Worm (Caenorhabditis elegans) whole organism, L1 larva: ENCODE measurements around the gene H39E23.3.

Source experiments
- C04F5.9 ChIP-seq: sonication (generic microtip); optimal IDR thresholded peaks from 2 replicates; lab custom pipeline; 2016; ENCODE audit warnings: missing genetic modification characterization, missing compliant biosample characterization
- C16A3.4 ChIP-seq: fragments of 150-350 bp; optimal IDR thresholded peaks from 2 replicates; lab custom pipeline; 2014; ENCODE audit warnings: missing biosample characterization, missing genetic modification characterization
- C34B4.2 ChIP-seq: sonication (generic microtip); optimal IDR thresholded peaks from 2 replicates; lab custom pipeline; 2017; ENCODE audit warnings: mild to moderate bottlenecking, missing genetic modification characterization, missing compliant biosample characterization
- F16B12.6 ChIP-seq: fragments of 150-350 bp; optimal IDR thresholded peaks from 2 replicates; lab custom pipeline; 2014; ENCODE audit warnings: missing biosample characterization, missing genetic modification characterization
- Y116A8C.19 ChIP-seq: sonication (generic microtip); optimal IDR thresholded peaks from 2 replicates; lab custom pipeline; 2016; ENCODE audit warnings: missing compliant biosample characterization, missing genetic modification characterization, borderline replicate concordance
- aha-1 ChIP-seq: fragments of 150-350 bp; optimal IDR thresholded peaks from 2 replicates; lab custom pipeline; 2014; ENCODE audit warnings: missing biosample characterization, missing genetic modification characterization
- aly-2 ChIP-seq: fragments of 150-350 bp; optimal IDR thresholded peaks from 2 replicates; lab custom pipeline; 2014; ENCODE audit warnings: missing biosample characterization, missing genetic modification characterization
- blmp-1 ChIP-seq: fragments of 150-350 bp; optimal IDR thresholded peaks from 2 replicates; lab custom pipeline; 2014; ENCODE audit warnings: missing biosample characterization, missing genetic modification characterization
- ceh-90 ChIP-seq: sonication (generic microtip); optimal IDR thresholded peaks from 2 replicates; lab custom pipeline; 2016; ENCODE audit warnings: missing genetic modification characterization, missing compliant biosample characterization
- dsc-1 ChIP-seq: sonication (generic microtip); optimal IDR thresholded peaks from 2 replicates; lab custom pipeline; 2016; ENCODE audit warnings: mild to moderate bottlenecking, missing genetic modification characterization, missing compliant biosample characterization
- efl-1 ChIP-seq, 4 experiments: fragments of 150-350 bp; optimal IDR thresholded peaks in 3 of 4; peaks in 1 of 4; 1 replicate in 1 of 4; 2 replicates in 3 of 4; lab custom pipeline; 2014; ENCODE audit warnings: missing biosample characterization in 2 of 4, missing genetic modification characterization in 2 of 4, missing genetic modification reagents in 2 of 4
- egl-13 ChIP-seq: sonication (generic microtip); optimal IDR thresholded peaks from 2 replicates; lab custom pipeline; 2016; ENCODE audit warnings: missing genotype, missing genetic modification reagents, missing genetic modification characterization, missing compliant biosample characterization
- egl-27 ChIP-seq, 2 experiments: fragments of 150-350 bp in 1 of 2; sonication (generic microtip); optimal IDR thresholded peaks; 3 replicates each; lab custom pipeline; 2017 to 2018; ENCODE audit warnings: missing biosample characterization in 2 of 2, missing genetic modification characterization in 2 of 2, missing genetic modification reagents in 2 of 2
- elt-3 ChIP-seq, 6 experiments: fragments of 150-350 bp in 1 of 6; sonication (generic microtip); optimal IDR thresholded peaks; 2 replicates each; lab custom pipeline; 2017 to 2018; ENCODE audit warnings: missing biosample characterization in 6 of 6, missing genetic modification characterization in 6 of 6, inconsistent platforms in 1 of 6
- grh-1 ChIP-seq: fragments of 200-800 bp; sonication (Bioruptor generic); IDR thresholded peaks from 2 replicates; pipeline ENCODE4 v1.3.6; 2022; ENCODE audit warnings: missing genetic modification reagents, missing genetic modification characterization, missing compliant biosample characterization
- hlh-4 ChIP-seq: sonication (generic microtip); optimal IDR thresholded peaks from 2 replicates; lab custom pipeline; 2016; ENCODE audit warnings: mild to moderate bottlenecking, missing genetic modification characterization, missing compliant biosample characterization
- lin-13 ChIP-seq: fragments of 150-350 bp; optimal IDR thresholded peaks from 2 replicates; lab custom pipeline; 2014; ENCODE audit warnings: missing biosample characterization, missing genetic modification reagents, missing genetic modification characterization
- lin-14 ChIP-seq: fragments of 200-800 bp; sonication (Bioruptor generic); optimal IDR thresholded peaks from 2 replicates; lab custom pipeline; 2018; ENCODE audit warnings: mild to moderate bottlenecking, missing genetic modification characterization, moderate library complexity, missing compliant biosample characterization
- lin-15B ChIP-seq: fragments of 150-350 bp; sonication (generic microtip); optimal IDR thresholded peaks from 3 replicates; lab custom pipeline; 2014; ENCODE audit warnings: missing biosample characterization, missing genetic modification characterization
- lin-35 ChIP-seq, 2 experiments: fragments of 150-350 bp; optimal IDR thresholded peaks; 2 replicates each; lab custom pipeline; 2014; ENCODE audit warnings: missing biosample characterization in 2 of 2, missing genetic modification characterization in 2 of 2, missing genetic modification reagents in 2 of 2
- lin-39 ChIP-seq: fragments of 150-350 bp; optimal IDR thresholded peaks from 2 replicates; lab custom pipeline; 2014; ENCODE audit warnings: missing biosample characterization, missing genetic modification reagents, missing genetic modification characterization
- lsy-2 ChIP-seq, 2 experiments: fragments of 150-350 bp; optimal IDR thresholded peaks; 2 replicates each; lab custom pipeline; 2014; ENCODE audit warnings: missing biosample characterization in 2 of 2, missing genetic modification characterization in 2 of 2
- mdl-1 ChIP-seq, 2 experiments: fragments of 150-350 bp; optimal IDR thresholded peaks; 2 replicates each; lab custom pipeline; 2014 to 2017; ENCODE audit warnings: missing biosample characterization in 2 of 2, missing genetic modification characterization in 2 of 2, inconsistent platforms in 1 of 2
- mef-2 ChIP-seq: fragments of 150-350 bp; optimal IDR thresholded peaks from 2 replicates; lab custom pipeline; 2014; ENCODE audit warnings: missing biosample characterization, missing genetic modification characterization
- mep-1 ChIP-seq: fragments of 150-350 bp; optimal IDR thresholded peaks from 2 replicates; lab custom pipeline; 2014; ENCODE audit warnings: missing biosample characterization, missing genetic modification characterization
- nhr-12 ChIP-seq: sonication (generic microtip); optimal IDR thresholded peaks from 2 replicates; lab custom pipeline; 2017; ENCODE audit warnings: missing biosample characterization, missing genetic modification characterization
- nhr-19 ChIP-seq: fragments of 200-800 bp; sonication (Bioruptor generic); conservative IDR thresholded peaks from 2 replicates; pipeline ENCODE4 v1.3.6; 2022; ENCODE audit warnings: missing genetic modification characterization, missing compliant biosample characterization
- nhr-20 ChIP-seq: sonication (generic microtip); optimal IDR thresholded peaks from 2 replicates; lab custom pipeline; 2016; ENCODE audit warnings: mild to moderate bottlenecking, missing genetic modification characterization, missing compliant biosample characterization
- nhr-47 ChIP-seq: sonication (generic microtip); optimal IDR thresholded peaks from 2 replicates; lab custom pipeline; 2016; ENCODE audit warnings: mild to moderate bottlenecking, missing genetic modification characterization, moderate library complexity, missing compliant biosample characterization
- nhr-71 ChIP-seq: sonication (generic microtip); optimal IDR thresholded peaks from 2 replicates; lab custom pipeline; 2016; ENCODE audit warnings: mild to moderate bottlenecking, missing genetic modification characterization, moderate library complexity, missing compliant biosample characterization
- nhr-76 ChIP-seq: sonication (generic microtip); optimal IDR thresholded peaks from 2 replicates; lab custom pipeline; 2017; ENCODE audit warnings: missing biosample characterization, missing genetic modification characterization
- nhr-85 ChIP-seq: sonication (generic microtip); peaks from one replicate; lab custom pipeline; 2016; ENCODE audit warnings: missing genetic modification characterization, inconsistent platforms, missing compliant biosample characterization
- nhr-90 ChIP-seq: sonication (generic microtip); optimal IDR thresholded peaks from 2 replicates; lab custom pipeline; 2016; ENCODE audit warnings: mild to moderate bottlenecking, missing genetic modification characterization, missing compliant biosample characterization; ENCODE audit not compliant: poor library complexity
- pag-3 ChIP-seq: sonication (generic microtip); optimal IDR thresholded peaks from 2 replicates; lab custom pipeline; 2017; ENCODE audit warnings: missing genetic modification characterization, mild to moderate bottlenecking, missing compliant biosample characterization, antibody characterized with exemption, borderline replicate concordance; ENCODE audit not compliant: insufficient read depth
- pax-3 ChIP-seq: fragments of 200-800 bp; sonication (Bioruptor generic); optimal IDR thresholded peaks from 2 replicates; lab custom pipeline; 2018; ENCODE audit warnings: mild to moderate bottlenecking, missing genetic modification characterization, moderate library complexity, missing compliant biosample characterization
- pqm-1 ChIP-seq: sonication (generic microtip); optimal IDR thresholded peaks from 3 replicates; lab custom pipeline; 2017; ENCODE audit warnings: missing biosample characterization, missing genetic modification characterization
- rnt-1 ChIP-seq: sonication (generic microtip); optimal IDR thresholded peaks from 2 replicates; lab custom pipeline; 2016; ENCODE audit warnings: mild to moderate bottlenecking, missing genetic modification characterization, moderate library complexity, missing compliant biosample characterization
- skn-1 ChIP-seq: fragments of 150-350 bp; optimal IDR thresholded peaks from 2 replicates; lab custom pipeline; 2014; ENCODE audit warnings: missing biosample characterization, missing genetic modification characterization
- snu-23 ChIP-seq: sonication (generic microtip); optimal IDR thresholded peaks from 2 replicates; lab custom pipeline; 2016; ENCODE audit warnings: missing genetic modification characterization, missing compliant biosample characterization
- sox-4 ChIP-seq: sonication (generic microtip); optimal IDR thresholded peaks from 2 replicates; lab custom pipeline; 2016; ENCODE audit warnings: missing genetic modification characterization, missing compliant biosample characterization
- tbx-2 ChIP-seq: sonication (generic microtip); optimal IDR thresholded peaks from 2 replicates; lab custom pipeline; 2016; ENCODE audit warnings: missing genetic modification characterization, missing compliant biosample characterization
- unc-130 ChIP-seq: fragments of 150-350 bp; optimal IDR thresholded peaks from 2 replicates; lab custom pipeline; 2017; ENCODE audit warnings: missing biosample characterization, missing genetic modification characterization, inconsistent platforms
- unc-62 ChIP-seq: fragments of 150-350 bp; optimal IDR thresholded peaks from 2 replicates; lab custom pipeline; 2014; ENCODE audit warnings: missing biosample characterization, missing genetic modification reagents, missing genetic modification characterization
- xbp-1 ChIP-seq: sonication (generic microtip); optimal IDR thresholded peaks from 2 replicates; lab custom pipeline; 2016; ENCODE audit warnings: missing genetic modification characterization, missing compliant biosample characterization
- zag-1 ChIP-seq: fragments of 150-350 bp; optimal IDR thresholded peaks from 2 replicates; lab custom pipeline; 2014; ENCODE audit warnings: missing biosample characterization, missing genetic modification characterization
- zip-4 ChIP-seq: fragments of 200-800 bp; sonication (Bioruptor generic); optimal IDR thresholded peaks from 2 replicates; lab custom pipeline; 2018; ENCODE audit warnings: mild to moderate bottlenecking, missing genetic modification characterization, moderate library complexity, missing compliant biosample characterization
- ztf-4 ChIP-seq: fragments of 150-350 bp; optimal IDR thresholded peaks from 2 replicates; lab custom pipeline; 2014; ENCODE audit warnings: missing biosample characterization, missing genetic modification characterization

Gene H39E23.3

DNA sequence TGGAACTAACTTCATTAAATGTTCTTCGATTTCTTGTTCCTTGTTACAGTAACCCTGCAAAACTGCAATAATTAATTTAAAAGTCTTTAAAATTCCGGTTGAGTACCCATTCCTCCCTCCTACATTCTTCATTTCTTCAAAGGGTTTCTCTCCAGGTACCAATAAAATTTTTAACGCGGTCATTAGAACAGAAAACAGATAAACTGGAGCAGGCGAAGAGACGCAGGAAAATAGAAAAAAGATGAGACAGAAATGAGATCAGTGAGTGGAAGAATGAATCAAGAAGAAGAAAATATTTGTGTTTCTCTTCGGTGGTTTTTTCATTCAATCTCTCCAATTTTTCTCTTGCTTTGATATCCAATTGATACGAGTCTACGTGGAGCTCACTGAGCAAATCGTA lies 13.8 kb upstream of the H39E23.3 start, which contains the start of gene D1086.8:
D1086.8 (plus strand) TSS at position 301 of the 400 bp plus-strand sequence.
- TF ChIP-seq elt-3 (tag; optimal IDR thresholded peaks at IDR 0.05; lab: Kevin White, UChicago) (no peak), aha-1 (tag; lab: Kevin White, UChicago) (no peak), unc-130 (tag; lab: Kevin White, UChicago) (no peak), pag-3 (no peak), C16A3.4 (tag; lab: Kevin White, UChicago) (no peak), nhr-71 (tag; lab: Kevin White, UChicago) (no peak), ztf-4 (tag; lab: Kevin White, UChicago) (no peak), grh-1 (GFP tag; lab: Robert Waterston, UW) (no peak), F16B12.6 (no peak), egl-13 (tag; lab: Kevin White, UChicago) (no peak), pqm-1 (tag; lab: Kevin White, UChicago) (no peak), nhr-76 (tag; lab: Kevin White, UChicago) (no peak), C34B4.2 (no peak), mef-2 (no peak), lsy-2 (tag; optimal IDR thresholded peaks at IDR 0.05; lab: Kevin White, UChicago) (peak in 1 of 2 experiments; percentile 38), xbp-1 (tag; lab: Kevin White, UChicago) (no peak), egl-27 (tag; optimal IDR thresholded peaks at IDR 0.05; lab: Kevin White, UChicago) (no peak), dsc-1 (tag; lab: Kevin White, UChicago) (peak; percentile 2), nhr-90 (tag; lab: Kevin White, UChicago) (no peak), lin-14 (peak; percentile 57), unc-62 (GFP tag; lab: Kevin White, UChicago) (no peak), rnt-1 (peak; percentile 33), blmp-1 (peak; percentile 11), Y116A8C.19 (tag; lab: Kevin White, UChicago) (no peak), nhr-12 (no peak)

- TF ChIP-seq zip-4 (GFP tag; lab: Kevin White, UChicago) (no peak), hlh-4 (tag; lab: Kevin White, UChicago) (no peak), lin-39 (tag; lab: Kevin White, UChicago) (no peak), lin-13 (GFP tag; lab: Kevin White, UChicago) (no peak), lin-14 (no peak), lin-35 (GFP tag; optimal IDR thresholded peaks at IDR 0.05; lab: Kevin White, UChicago) (no peak), rnt-1 (no peak), mep-1 (no peak), nhr-12 (no peak), nhr-71 (tag; lab: Kevin White, UChicago) (no peak), nhr-47 (no peak), zag-1 (tag; lab: Kevin White, UChicago) (no peak), aha-1 (tag; lab: Kevin White, UChicago) (no peak), nhr-76 (tag; lab: Kevin White, UChicago) (no peak), pag-3 (no peak)
Measured at ce11 chrV:14094546-14094945, 13.1 kb upstream of the H39E23.3 start.

ce11 chrV:14094953-14095352 lies 12.7 kb upstream of the H39E23.3 start:
- TF ChIP-seq grh-1 (GFP tag; lab: Robert Waterston, UW), result peak; percentile 68
- peak; percentile 77 for TF ChIP-seq nhr-20
- no peak for TF ChIP-seq hlh-4 (tag; lab: Kevin White, UChicago)
- TF ChIP-seq sox-4 (tag; lab: Kevin White, UChicago), result no peak
- TF ChIP-seq snu-23, result peak; percentile 60
- TF ChIP-seq elt-3 (tag; optimal IDR thresholded peaks at IDR 0.05; lab: Kevin White, UChicago), result peak in 5 of 6 experiments; percentile 55 to 99 (median 70)
- no peak for TF ChIP-seq ceh-90 (tag; lab: Kevin White, UChicago)
- TF ChIP-seq nhr-19 (GFP tag; lab: Robert Waterston, UW), result peak; percentile 23; the same call in 1 of the 2 replicates
- TF ChIP-seq xbp-1 (tag; lab: Kevin White, UChicago), result no peak
- TF ChIP-seq nhr-85, result peak; percentile 85
- TF ChIP-seq efl-1 (optimal IDR thresholded peaks at IDR 0.05; lab: Kevin White, UChicago), result no peak
- peak in 1 of 2 experiments; percentile 9 for TF ChIP-seq efl-1 (GFP tag; optimal IDR thresholded peaks at IDR 0.05 in 1 of 2; lab: Kevin White, UChicago)
- peak in 1 of 2 experiments; percentile 24 for TF ChIP-seq lsy-2 (tag; optimal IDR thresholded peaks at IDR 0.05; lab: Kevin White, UChicago)
- no peak for TF ChIP-seq skn-1 (tag; lab: Kevin White, UChicago)
- TF ChIP-seq tbx-2 (tag; lab: Kevin White, UChicago), result peak; percentile 56
- peak in 1 of 2 experiments; percentile 10 for TF ChIP-seq mdl-1 (tag; optimal IDR thresholded peaks at IDR 0.05; lab: Kevin White, UChicago)
- TF ChIP-seq nhr-90 (tag; lab: Kevin White, UChicago), result peak; percentile 46
- peak; percentile 20 for TF ChIP-seq nhr-47
- peak; percentile 66 for TF ChIP-seq nhr-71 (tag; lab: Kevin White, UChicago)
- no peak for TF ChIP-seq C04F5.9 (tag; lab: Kevin White, UChicago)
- peak; percentile 84 for TF ChIP-seq lin-14
- no peak for TF ChIP-seq unc-130 (tag; lab: Kevin White, UChicago)
- TF ChIP-seq C16A3.4 (tag; lab: Kevin White, UChicago), result no peak
- TF ChIP-seq mep-1, result peak; percentile 20
- no peak for TF ChIP-seq pax-3 (tag; lab: Kevin White, UChicago)
- TF ChIP-seq aly-2 (tag; lab: Kevin White, UChicago), result no peak
- peak; percentile 65 for TF ChIP-seq blmp-1
- TF ChIP-seq lin-15B (tag; lab: Kevin White, UChicago), result no peak
